Worm (Caenorhabditis elegans): ENCODE results near the gene sre-42.

DNA sequence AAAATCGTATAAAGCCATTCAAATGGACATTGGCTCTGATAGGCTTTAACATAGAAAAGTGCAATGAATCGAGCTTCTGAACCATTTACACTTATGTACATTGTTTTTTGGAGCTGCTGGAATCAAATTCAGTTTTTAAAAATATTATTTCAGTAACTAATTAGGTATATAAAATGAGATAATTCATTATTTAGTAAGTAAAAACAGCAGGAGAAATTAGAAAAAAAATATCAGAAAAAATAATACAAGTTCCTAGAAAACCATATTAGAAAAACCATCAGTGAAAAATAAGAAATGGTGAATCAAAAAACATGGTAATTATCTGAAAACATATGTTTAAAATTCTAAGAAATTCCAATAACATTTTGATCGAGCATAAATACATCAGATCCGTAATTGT lies 11.0 kb upstream of the sre-42 start, which contains the start of gene F57G9.7:
- TF ChIP-seq lin-11 (tag; optimal IDR thresholded peaks at IDR 0.05) (no peak), ztf-4 (tag; optimal IDR thresholded peaks at IDR 0.05) (no peak), ama-1 (optimal IDR thresholded peaks at IDR 0.05) (no peak), skn-1 (tag; optimal IDR thresholded peaks at IDR 0.05) (no peak), nhr-11 (tag; optimal IDR thresholded peaks at IDR 0.05) (no peak), egl-27 (tag; optimal IDR thresholded peaks at IDR 0.05) (no peak)
